Worm (Caenorhabditis elegans): ENCODE results near the gene ndc-80.

- TF ChIP-seq ztf-11 (tag; optimal IDR thresholded peaks at IDR 0.05) (no peak), nhr-28 (tag; optimal IDR thresholded peaks at IDR 0.05) (no peak), ceh-82 (tag; optimal IDR thresholded peaks at IDR 0.05) (no peak), ces-1 (GFP tag; optimal IDR thresholded peaks at IDR 0.05) (no peak), ztf-4 (tag; optimal IDR thresholded peaks at IDR 0.05) (no peak), fos-1 (tag; optimal IDR thresholded peaks at IDR 0.05) (no peak), ets-5 (GFP tag; IDR thresholded peaks at IDR 0.05) (no peak)
Measured at ce11 chrIV:10128446-10128845, 42.5 kb downstream of the ndc-80 start.
